Worm (Caenorhabditis elegans): ENCODE results near the gene cutl-4.
A peak's percentile ranks its signal among the peaks of the same experiment; 100 is the strongest.

The cutl-4 gene

DNA sequence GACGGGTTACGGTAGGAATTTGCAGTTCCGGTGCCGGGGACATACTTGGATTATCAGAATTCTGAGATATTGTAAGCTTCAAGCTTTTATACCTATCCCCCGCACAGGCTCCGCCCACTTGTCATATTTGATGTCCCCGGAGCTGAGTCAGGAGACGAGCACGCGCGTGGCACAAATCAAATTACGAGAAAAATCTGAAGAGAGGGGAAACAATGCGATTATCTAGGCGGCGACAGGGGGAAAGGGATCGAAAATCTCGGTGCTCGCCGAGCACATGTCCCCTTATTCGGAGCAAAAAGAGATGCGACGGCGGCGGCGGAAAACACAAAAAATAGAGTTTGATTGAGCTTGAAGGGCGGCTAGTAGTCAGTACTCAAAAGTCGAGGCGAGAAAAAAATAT lies 9.5 kb upstream of the cutl-4 start, which contains the start of gene R12G8.1:
TSS of gene R12G8.1 (minus strand) at position 63 of the 400 bp plus-strand sequence.
- TF ChIP-seq K11D2.4 (GFP tag; IDR thresholded peaks at IDR 0.05) (0 out of 2 replicates have a peak, but pooled peaks have one; percentile 19), let-607 (tag; optimal IDR thresholded peaks at IDR 0.05) (no peak), zfh-2 (GFP tag; conservative IDR thresholded peaks at IDR 0.05) (peak; percentile 76), C06A6.2 (GFP tag; conservative IDR thresholded peaks at IDR 0.05) (no peak), hmg-20 (GFP tag; IDR thresholded peaks at IDR 0.05) (no peak), D2030.7 (GFP tag; IDR thresholded peaks at IDR 0.05) (no peak), ceh-27 (GFP tag; optimal IDR thresholded peaks at IDR 0.05) (no peak), dpl-1 (GFP tag; optimal IDR thresholded peaks at IDR 0.05) (no peak), ztf-3 (GFP tag; optimal IDR thresholded peaks at IDR 0.05) (no peak), pha-4 (tag; optimal IDR thresholded peaks at IDR 0.05) (no peak), cebp-2 (GFP tag; IDR thresholded peaks at IDR 0.05) (no peak), hlh-26 (GFP tag; conservative IDR thresholded peaks at IDR 0.05) (no peak), gei-17 (GFP tag; optimal IDR thresholded peaks at IDR 0.05) (no peak), nhr-27 (tag; optimal IDR thresholded peaks at IDR 0.05) (no peak), K12H6.12 (tag; optimal IDR thresholded peaks at IDR 0.05) (no peak), fkh-3 (tag; optimal IDR thresholded peaks at IDR 0.05) (no peak), mxl-1 (tag; optimal IDR thresholded peaks at IDR 0.05) (no peak)

DNA sequence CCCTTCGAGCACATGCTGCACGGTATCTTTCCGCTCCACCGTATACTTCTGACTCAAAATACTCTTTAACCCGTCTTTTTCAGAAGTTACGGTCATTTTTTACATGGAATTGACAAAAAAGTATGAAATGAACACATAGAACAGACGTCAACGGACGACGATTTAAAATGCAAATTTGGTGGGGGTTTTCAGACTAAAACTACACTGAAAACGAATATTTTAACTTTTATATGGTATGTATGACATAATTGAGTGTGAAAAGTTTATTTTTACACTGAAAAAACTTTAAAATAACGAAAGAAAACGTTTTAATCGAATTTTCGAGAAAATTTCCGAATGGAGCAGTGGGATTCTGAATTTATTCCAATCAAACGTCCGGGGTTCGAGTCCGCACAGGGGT lies 7.3 kb upstream of the cutl-4 start, which contains the start of gene twk-36:
TSS of gene twk-36 (minus strand) at position 101 of the 400 bp plus-strand sequence.
- TF ChIP-seq him-1 (tag; optimal IDR thresholded peaks at IDR 0.05) (no peak), snpc-3.4 (tag; optimal IDR thresholded peaks at IDR 0.05) (no peak), ceh-79 (tag; optimal IDR thresholded peaks at IDR 0.05) (no peak), B0019.2 (GFP tag; conservative IDR thresholded peaks at IDR 0.05) (no peak), tbp1 (GFP tag; optimal IDR thresholded peaks at IDR 0.05) (no peak), dpl-1 (GFP tag; optimal IDR thresholded peaks at IDR 0.05) (no peak)

DNA sequence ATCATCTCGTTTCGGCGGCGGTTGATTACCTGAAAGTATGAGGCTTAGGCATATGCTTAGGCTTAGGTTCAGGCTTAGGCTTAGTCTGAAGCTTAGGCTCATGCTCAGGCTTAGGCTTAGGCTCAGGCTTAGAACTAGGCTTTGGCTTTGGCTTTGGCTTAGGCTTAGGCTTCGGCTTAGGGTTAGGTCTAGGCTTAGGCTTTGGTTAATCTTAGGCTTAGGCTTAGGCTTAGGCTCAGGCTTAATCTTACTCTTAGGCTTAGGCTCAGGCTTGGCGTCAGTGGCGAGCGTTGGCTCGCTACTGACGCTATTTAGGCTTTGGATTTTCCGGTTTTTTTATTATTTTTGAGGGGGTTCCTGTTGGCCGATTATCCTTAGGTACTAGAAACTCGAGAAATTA lies 4.1 kb upstream of the cutl-4 start:
- no peak for TF ChIP-seq xnd-1 (tag; optimal IDR thresholded peaks at IDR 0.05)
- TF ChIP-seq ztf-25 (GFP tag; IDR thresholded peaks at IDR 0.05) = no peak
- no peak for TF ChIP-seq mcd-1 (GFP tag; IDR thresholded peaks at IDR 0.05)
- no peak for TF ChIP-seq lin-26 (GFP tag; IDR thresholded peaks at IDR 0.05)
- TF ChIP-seq mel-28 (tag; optimal IDR thresholded peaks at IDR 0.05; ENCODE audit: borderline replicate concordance) = no peak
- TF ChIP-seq ceh-40 (GFP tag; IDR thresholded peaks at IDR 0.05) = no peak
- TF ChIP-seq ceh-91 (GFP tag; IDR thresholded peaks at IDR 0.05) = no peak

DNA sequence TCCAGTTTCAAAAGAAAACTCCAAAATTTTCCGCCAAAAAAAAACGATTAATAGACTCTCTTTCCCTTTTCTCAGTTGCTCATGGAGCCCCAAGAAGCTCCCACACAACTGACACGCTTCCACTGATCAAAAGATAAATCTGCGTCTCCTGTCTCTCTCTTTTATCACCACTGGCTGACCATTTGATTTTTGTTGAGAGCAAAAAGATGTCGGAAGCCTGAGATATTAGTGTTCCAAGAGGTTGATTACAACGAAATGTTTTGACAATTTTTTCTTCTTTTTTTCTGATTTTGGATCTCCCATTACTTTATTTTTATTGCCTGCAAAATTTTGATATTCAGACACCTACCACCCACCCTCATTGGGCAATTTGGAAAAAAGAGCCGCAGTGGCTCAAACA lies 7.2 kb downstream of the cutl-4 start, which contains the start of gene twk-42:
TSS of gene twk-42 (minus strand) at position 101 of the 400 bp plus-strand sequence.
- TF ChIP-seq chd-7 (tag; optimal IDR thresholded peaks at IDR 0.05) (no peak), lin-54 (GFP tag; optimal IDR thresholded peaks at IDR 0.05) (no peak), lsy-27 (tag; optimal IDR thresholded peaks at IDR 0.05; ENCODE audit: borderline replicate concordance, insufficient read depth) (no peak), lir-1 (GFP tag; conservative IDR thresholded peaks at IDR 0.05) (no peak), snpc-1.3 (tag; optimal IDR thresholded peaks at IDR 0.05; ENCODE audit: insufficient read depth) (no peak), T26A5.8 (tag; optimal IDR thresholded peaks at IDR 0.05) (no peak), cebp-2 (GFP tag; IDR thresholded peaks at IDR 0.05) (no peak), C06A6.2 (GFP tag; conservative IDR thresholded peaks at IDR 0.05) (no peak), F57A8.1 (GFP tag; optimal IDR thresholded peaks at IDR 0.05) (no peak), attf-6 (GFP tag; IDR thresholded peaks at IDR 0.05) (no peak), pbrm-1 (GFP tag; IDR thresholded peaks at IDR 0.05) (no peak), dox-1 (GFP tag; IDR thresholded peaks at IDR 0.05) (no peak), zim-3 (tag; optimal IDR thresholded peaks at IDR 0.05) (no peak), F33H1.4 (GFP tag; IDR thresholded peaks at IDR 0.05) (no peak), dpff-1 (tag; optimal IDR thresholded peaks at IDR 0.05) (no peak)

Data from whole organism, young adult.